Worm (Caenorhabditis elegans) whole organism, L1 larva: ENCODE results near the gene ndua-12.
"Not testable (repeated sequence)": the region's sequence is repeated elsewhere in the genome, so short reads cannot be mapped to it uniquely, and the experiment has no call there.

Experiments used
- C04F5.9 ChIP-seq: sonication (generic microtip); optimal IDR thresholded peaks from 2 replicates; lab custom pipeline; 2016; ENCODE audit warnings: missing genetic modification characterization, missing compliant biosample characterization
- aha-1 ChIP-seq: fragments of 150-350 bp; optimal IDR thresholded peaks from 2 replicates; lab custom pipeline; 2014; ENCODE audit warnings: missing biosample characterization, missing genetic modification characterization
- alr-1 ChIP-seq: fragments of 200-800 bp; sonication (Bioruptor generic); optimal IDR thresholded peaks from 2 replicates; lab custom pipeline; 2018; ENCODE audit warnings: borderline replicate concordance, mild to moderate bottlenecking, missing genetic modification characterization, missing compliant biosample characterization
- aly-2 ChIP-seq: fragments of 150-350 bp; optimal IDR thresholded peaks from 2 replicates; lab custom pipeline; 2014; ENCODE audit warnings: missing biosample characterization, missing genetic modification characterization
- ama-1 ChIP-seq: fragments of 150-350 bp; optimal IDR thresholded peaks from 2 replicates; lab custom pipeline; 2014
- ceh-63 ChIP-seq: fragments of 200-800 bp; sonication (Bioruptor generic); optimal IDR thresholded peaks from 2 replicates; lab custom pipeline; 2018; ENCODE audit warnings: mild to moderate bottlenecking, missing genetic modification characterization, missing compliant biosample characterization
- ceh-8 ChIP-seq: fragments of 200-800 bp; sonication (Bioruptor generic); optimal IDR thresholded peaks from 2 replicates; lab custom pipeline; 2018; ENCODE audit warnings: mild to moderate bottlenecking, missing genetic modification characterization, moderate library complexity, missing compliant biosample characterization
- ces-1 ChIP-seq: fragments of 150-350 bp; optimal IDR thresholded peaks from 2 replicates; lab custom pipeline; 2014; ENCODE audit warnings: missing biosample characterization, missing genetic modification reagents, missing genetic modification characterization
- efl-1 ChIP-seq, 4 experiments: fragments of 150-350 bp; optimal IDR thresholded peaks in 3 of 4; peaks in 1 of 4; 1 replicate in 1 of 4; 2 replicates in 3 of 4; lab custom pipeline; 2014; ENCODE audit warnings: missing biosample characterization in 2 of 4, missing genetic modification characterization in 2 of 4, missing genetic modification reagents in 2 of 4
- efl-3 ChIP-seq: fragments of 200-800 bp; sonication (Bioruptor generic); optimal IDR thresholded peaks from 2 replicates; lab custom pipeline; 2018; ENCODE audit warnings: mild to moderate bottlenecking, missing genetic modification characterization, missing compliant biosample characterization
- egl-27 ChIP-seq, 2 experiments: fragments of 150-350 bp in 1 of 2; sonication (generic microtip); optimal IDR thresholded peaks; 3 replicates each; lab custom pipeline; 2017 to 2018; ENCODE audit warnings: missing biosample characterization in 2 of 2, missing genetic modification characterization in 2 of 2, missing genetic modification reagents in 2 of 2
- ets-5 ChIP-seq: fragments of 200-800 bp; sonication (Bioruptor generic); IDR thresholded peaks from 2 replicates; pipeline ENCODE4 v1.3.6; 2022; ENCODE audit warnings: missing genetic modification characterization, missing compliant biosample characterization
- fkh-4 ChIP-seq: sonication (generic microtip); optimal IDR thresholded peaks from 2 replicates; lab custom pipeline; 2016; ENCODE audit warnings: missing compliant biosample characterization, missing genetic modification characterization, borderline replicate concordance
- grh-1 ChIP-seq: fragments of 200-800 bp; sonication (Bioruptor generic); IDR thresholded peaks from 2 replicates; pipeline ENCODE4 v1.3.6; 2022; ENCODE audit warnings: missing genetic modification reagents, missing genetic modification characterization, missing compliant biosample characterization
- hlh-17 ChIP-seq: fragments of 200-800 bp; sonication (Bioruptor generic); optimal IDR thresholded peaks from 2 replicates; lab custom pipeline; 2018; ENCODE audit warnings: missing genetic modification characterization, mild to moderate bottlenecking, missing compliant biosample characterization, moderate library complexity, borderline replicate concordance
- irx-1 ChIP-seq: sonication (generic microtip); optimal IDR thresholded peaks from 2 replicates; lab custom pipeline; 2016; ENCODE audit warnings: missing genetic modification characterization, missing compliant biosample characterization
- isw-1 ChIP-seq: fragments of 200-800 bp; sonication (Bioruptor generic); IDR thresholded peaks from 2 replicates; pipeline ENCODE4 v1.3.6; 2022; ENCODE audit warnings: missing genetic modification characterization, missing compliant biosample characterization
- jun-1 ChIP-seq: fragments of 150-350 bp; optimal IDR thresholded peaks from 2 replicates; lab custom pipeline; 2014; ENCODE audit warnings: missing biosample characterization, missing genetic modification reagents, missing genetic modification characterization
- lin-15B ChIP-seq: fragments of 150-350 bp; sonication (generic microtip); optimal IDR thresholded peaks from 3 replicates; lab custom pipeline; 2014; ENCODE audit warnings: missing biosample characterization, missing genetic modification characterization
- lin-35 ChIP-seq, 2 experiments: fragments of 150-350 bp; optimal IDR thresholded peaks; 2 replicates each; lab custom pipeline; 2014; ENCODE audit warnings: missing biosample characterization in 2 of 2, missing genetic modification characterization in 2 of 2, missing genetic modification reagents in 2 of 2
- lin-39 ChIP-seq: fragments of 150-350 bp; optimal IDR thresholded peaks from 2 replicates; lab custom pipeline; 2014; ENCODE audit warnings: missing biosample characterization, missing genetic modification reagents, missing genetic modification characterization
- lsy-2 ChIP-seq, 2 experiments: fragments of 150-350 bp; optimal IDR thresholded peaks; 2 replicates each; lab custom pipeline; 2014; ENCODE audit warnings: missing biosample characterization in 2 of 2, missing genetic modification characterization in 2 of 2
- mab-9 ChIP-seq: fragments of 200-800 bp; sonication (Bioruptor generic); IDR thresholded peaks from 2 replicates; pipeline ENCODE4 v1.3.6; 2022; ENCODE audit warnings: missing genetic modification reagents, missing genetic modification characterization, missing compliant biosample characterization
- mdl-1 ChIP-seq, 2 experiments: fragments of 150-350 bp; optimal IDR thresholded peaks; 2 replicates each; lab custom pipeline; 2014 to 2017; ENCODE audit warnings: missing biosample characterization in 2 of 2, missing genetic modification characterization in 2 of 2, inconsistent platforms in 1 of 2
- nhr-11 ChIP-seq: fragments of 150-350 bp; optimal IDR thresholded peaks from 2 replicates; lab custom pipeline; 2014; ENCODE audit warnings: missing biosample characterization, missing genetic modification characterization
- nhr-12 ChIP-seq: sonication (generic microtip); optimal IDR thresholded peaks from 2 replicates; lab custom pipeline; 2017; ENCODE audit warnings: missing biosample characterization, missing genetic modification characterization
- nhr-19 ChIP-seq: fragments of 200-800 bp; sonication (Bioruptor generic); conservative IDR thresholded peaks from 2 replicates; pipeline ENCODE4 v1.3.6; 2022; ENCODE audit warnings: missing genetic modification characterization, missing compliant biosample characterization
- nhr-71 ChIP-seq: sonication (generic microtip); optimal IDR thresholded peaks from 2 replicates; lab custom pipeline; 2016; ENCODE audit warnings: mild to moderate bottlenecking, missing genetic modification characterization, moderate library complexity, missing compliant biosample characterization
- nhr-76 ChIP-seq: sonication (generic microtip); optimal IDR thresholded peaks from 2 replicates; lab custom pipeline; 2017; ENCODE audit warnings: missing biosample characterization, missing genetic modification characterization
- nhr-84 ChIP-seq: sonication (generic microtip); optimal IDR thresholded peaks from 2 replicates; lab custom pipeline; 2017; ENCODE audit warnings: missing biosample characterization, missing genetic modification characterization
- nhr-85 ChIP-seq: sonication (generic microtip); peaks from one replicate; lab custom pipeline; 2016; ENCODE audit warnings: missing genetic modification characterization, inconsistent platforms, missing compliant biosample characterization
- nhr-90 ChIP-seq: sonication (generic microtip); optimal IDR thresholded peaks from 2 replicates; lab custom pipeline; 2016; ENCODE audit warnings: mild to moderate bottlenecking, missing genetic modification characterization, missing compliant biosample characterization; ENCODE audit not compliant: poor library complexity
- pqm-1 ChIP-seq: sonication (generic microtip); optimal IDR thresholded peaks from 3 replicates; lab custom pipeline; 2017; ENCODE audit warnings: missing biosample characterization, missing genetic modification characterization
- snu-23 ChIP-seq: sonication (generic microtip); optimal IDR thresholded peaks from 2 replicates; lab custom pipeline; 2016; ENCODE audit warnings: missing genetic modification characterization, missing compliant biosample characterization
- sox-4 ChIP-seq: sonication (generic microtip); optimal IDR thresholded peaks from 2 replicates; lab custom pipeline; 2016; ENCODE audit warnings: missing genetic modification characterization, missing compliant biosample characterization
- swsn-7 ChIP-seq: sonication (generic microtip); optimal IDR thresholded peaks from 2 replicates; lab custom pipeline; 2016; ENCODE audit warnings: missing genetic modification characterization, missing compliant biosample characterization
- tbx-2 ChIP-seq: sonication (generic microtip); optimal IDR thresholded peaks from 2 replicates; lab custom pipeline; 2016; ENCODE audit warnings: missing genetic modification characterization, missing compliant biosample characterization
- tlp-1 ChIP-seq: fragments of 150-350 bp; optimal IDR thresholded peaks from 2 replicates; lab custom pipeline; 2014; ENCODE audit warnings: missing biosample characterization, missing genetic modification characterization
- unc-130 ChIP-seq: fragments of 150-350 bp; optimal IDR thresholded peaks from 2 replicates; lab custom pipeline; 2017; ENCODE audit warnings: missing biosample characterization, missing genetic modification characterization, inconsistent platforms
- unc-98 ChIP-seq: fragments of 200-800 bp; sonication (Bioruptor generic); IDR thresholded peaks from 2 replicates; pipeline ENCODE4 v1.3.6; 2022; ENCODE audit warnings: missing genetic modification characterization, missing compliant biosample characterization
- zag-1 ChIP-seq: fragments of 150-350 bp; optimal IDR thresholded peaks from 2 replicates; lab custom pipeline; 2014; ENCODE audit warnings: missing biosample characterization, missing genetic modification characterization
- ztf-4 ChIP-seq: fragments of 150-350 bp; optimal IDR thresholded peaks from 2 replicates; lab custom pipeline; 2014; ENCODE audit warnings: missing biosample characterization, missing genetic modification characterization

ndua-12 gene

ce11 chrIV:2725784-2726183 is 6.2 kb upstream of the ndua-12 start, which contains the start of gene ubxn-2 (continued):
- no peak for TF ChIP-seq alr-1 (tag; lab: Kevin White, UChicago)
- no peak for TF ChIP-seq ama-1
- peak; percentile 91 for TF ChIP-seq nhr-85 (tag; lab: Kevin White, UChicago)
- peak; percentile 25 for TF ChIP-seq aha-1
- peak in 1 of 2 experiments; percentile 76 for TF ChIP-seq mdl-1 (tag; optimal IDR thresholded peaks at IDR 0.05; lab: Kevin White, UChicago)
- peak; percentile 81 for TF ChIP-seq grh-1 (GFP tag; lab: Robert Waterston, UW)
- TF ChIP-seq sox-4 (tag; lab: Kevin White, UChicago): peak; percentile 75
- TF ChIP-seq unc-130 (tag; lab: Kevin White, UChicago): peak; percentile 83
- peak; percentile 89 for TF ChIP-seq swsn-7 (tag; lab: Kevin White, UChicago)
- TF ChIP-seq nhr-19 (GFP tag; lab: Robert Waterston, UW): peak; percentile 83
- TF ChIP-seq tlp-1 (tag; lab: Kevin White, UChicago): no peak
- TF ChIP-seq efl-1 (optimal IDR thresholded peaks at IDR 0.05; lab: Kevin White, UChicago): peak; percentile 79 to 86
- peak; percentile 82 to 98 for TF ChIP-seq efl-1 (GFP tag; optimal IDR thresholded peaks at IDR 0.05 in 1 of 2; lab: Kevin White, UChicago)
- peak; percentile 70 for TF ChIP-seq aly-2
- no peak for TF ChIP-seq nhr-11 (tag; lab: Kevin White, UChicago)
- peak; percentile 75 for TF ChIP-seq jun-1
- peak; percentile 76 for TF ChIP-seq lin-15B
- peak; percentile 87 for TF ChIP-seq isw-1 (GFP tag; lab: Robert Waterston, UW)
- TF ChIP-seq irx-1 (tag; lab: Kevin White, UChicago): peak; percentile 78
- TF ChIP-seq fkh-4: peak; percentile 56
- no peak for TF ChIP-seq hlh-17 (GFP tag; lab: Kevin White, UChicago)
- peak; percentile 68 for TF ChIP-seq lin-39
- no peak for TF ChIP-seq ceh-63
- peak; percentile 70 for TF ChIP-seq ceh-8 (GFP tag; lab: Kevin White, UChicago)
- peak; percentile 91 for TF ChIP-seq tbx-2
- peak; percentile 79 to 88 for TF ChIP-seq lin-35 (GFP tag; optimal IDR thresholded peaks at IDR 0.05; lab: Kevin White, UChicago)
- no peak for TF ChIP-seq nhr-76 (tag; lab: Kevin White, UChicago)
- TF ChIP-seq pqm-1 (tag; lab: Kevin White, UChicago): no peak
- TF ChIP-seq zag-1 (tag; lab: Kevin White, UChicago): no peak
- TF ChIP-seq nhr-90 (tag; lab: Kevin White, UChicago): peak; percentile 91
- TF ChIP-seq unc-98 (GFP tag; lab: Robert Waterston, UW): no peak
- TF ChIP-seq C04F5.9: peak; percentile 60

- TF ChIP-seq ceh-63; nhr-85 (tag; lab: Kevin White, UChicago); isw-1 (GFP tag; lab: Robert Waterston, UW): not testable (repeated sequence)
Observed at ce11 chrIV:2716474-2716873, 3.2 kb downstream of the ndua-12 start, which contains the start of gene Y94H6A.7. Gene Y94H6A.7 (minus strand): TSS chrIV:2716574.

ce11 chrIV:2712935-2713334 is 6.7 kb downstream of the ndua-12 start, which contains the start of gene Y94H6A.12:
Gene Y94H6A.12 (minus strand): TSS chrIV:2713035.
- TF ChIP-seq ztf-4 (tag; lab: Kevin White, UChicago) (no peak), unc-130 (tag; lab: Kevin White, UChicago) (no peak), efl-3 (GFP tag; lab: Kevin White, UChicago) (no peak), mdl-1 (tag; optimal IDR thresholded peaks at IDR 0.05; lab: Kevin White, UChicago) (no peak), tbx-2 (no peak), sox-4 (tag; lab: Kevin White, UChicago) (no peak), mab-9 (GFP tag; lab: Robert Waterston, UW) (no peak), lsy-2 (tag; optimal IDR thresholded peaks at IDR 0.05; lab: Kevin White, UChicago) (no peak), nhr-84 (tag; lab: Kevin White, UChicago) (no peak), ets-5 (GFP tag; lab: Robert Waterston, UW) (no peak), ces-1 (GFP tag; lab: Kevin White, UChicago) (no peak), nhr-71 (tag; lab: Kevin White, UChicago) (no peak), efl-1 (optimal IDR thresholded peaks at IDR 0.05; lab: Kevin White, UChicago) (no peak), efl-1 (GFP tag; optimal IDR thresholded peaks at IDR 0.05 in 1 of 2; lab: Kevin White, UChicago) (no peak), snu-23 (no peak), lin-35 (GFP tag; optimal IDR thresholded peaks at IDR 0.05; lab: Kevin White, UChicago) (no peak), alr-1 (tag; lab: Kevin White, UChicago) (no peak), egl-27 (tag; optimal IDR thresholded peaks at IDR 0.05; lab: Kevin White, UChicago) (no peak), nhr-12 (tag; lab: Kevin White, UChicago) (no peak)
- TF ChIP-seq, all 84 proteins: peak for 0
